Worm (Caenorhabditis elegans) whole organism, early embryonic: ENCODE results near the gene exc-1.

Source experiments
- B0310.2 ChIP-seq: sonication (generic microtip); optimal IDR thresholded peaks from 2 replicates; lab custom pipeline; 2016; ENCODE audit warnings: mild to moderate bottlenecking, missing genetic modification characterization, missing compliant biosample characterization
- F13C5.2 ChIP-seq: sonication (generic microtip); optimal IDR thresholded peaks from 2 replicates; lab custom pipeline; 2017; ENCODE audit warnings: mild to moderate bottlenecking, missing genetic modification characterization, inconsistent platforms, missing compliant biosample characterization
- aly-1 ChIP-seq: sonication (generic microtip); optimal IDR thresholded peaks from 2 replicates; lab custom pipeline; 2016; ENCODE audit warnings: missing genetic modification characterization, missing compliant biosample characterization
- ama-1 ChIP-seq: fragments of 150-350 bp; optimal IDR thresholded peaks from 2 replicates; lab custom pipeline; 2014
- ceh-13 ChIP-seq: fragments of 200-800 bp; sonication (Bioruptor generic); optimal IDR thresholded peaks from 2 replicates; lab custom pipeline; 2018; ENCODE audit warnings: mild to moderate bottlenecking, missing genetic modification characterization, missing compliant biosample characterization
- ceh-36 ChIP-seq: sonication (generic microtip); optimal IDR thresholded peaks from 2 replicates; lab custom pipeline; 2016; ENCODE audit warnings: missing genetic modification characterization, inconsistent platforms, missing compliant biosample characterization
- ets-7 ChIP-seq: sonication (generic microtip); optimal IDR thresholded peaks from 2 replicates; lab custom pipeline; 2016; ENCODE audit warnings: missing genotype, missing genetic modification characterization, missing compliant biosample characterization
- flt-1 ChIP-seq: fragments of 200-800 bp; sonication (Bioruptor generic); IDR thresholded peaks from 2 replicates; pipeline ENCODE4 v1.3.6; 2022; ENCODE audit warnings: missing genetic modification characterization, missing compliant biosample characterization
- hmbx-1 ChIP-seq: sonication (generic microtip); optimal IDR thresholded peaks from 2 replicates; lab custom pipeline; 2016; ENCODE audit warnings: mild to moderate bottlenecking, missing genetic modification characterization, missing compliant biosample characterization
- hmg-4 ChIP-seq: fragments of 200-800 bp; sonication (Bioruptor generic); optimal IDR thresholded peaks from 2 replicates; lab custom pipeline; 2018; ENCODE audit warnings: mild to moderate bottlenecking, missing genetic modification characterization, missing compliant biosample characterization
- hnd-1 ChIP-seq: sonication (generic microtip); optimal IDR thresholded peaks from 2 replicates; lab custom pipeline; 2016; ENCODE audit warnings: missing genetic modification characterization, missing compliant biosample characterization
- pes-1 ChIP-seq: fragments of 200-800 bp; sonication (Bioruptor generic); IDR thresholded peaks from 2 replicates; pipeline ENCODE4 v1.3.6; 2022; ENCODE audit warnings: missing genetic modification reagents, missing genetic modification characterization, missing compliant biosample characterization
- scrt-1 ChIP-seq: fragments of 200-800 bp; sonication (Bioruptor generic); IDR thresholded peaks from 2 replicates; pipeline ENCODE4 v1.3.6; 2022; ENCODE audit warnings: missing genetic modification characterization, missing compliant biosample characterization
- sea-1 ChIP-seq: fragments of 200-800 bp; sonication (Bioruptor generic); conservative IDR thresholded peaks from 2 replicates; pipeline ENCODE4 v1.3.6; 2022; ENCODE audit warnings: missing genetic modification characterization, missing compliant biosample characterization
- tbx-11 ChIP-seq: fragments of 200-800 bp; sonication (Bioruptor generic); IDR thresholded peaks from 2 replicates; pipeline ENCODE4 v1.3.6; 2022; ENCODE audit warnings: missing genetic modification characterization, missing compliant biosample characterization
- tbx-37 ChIP-seq: fragments of 200-800 bp; sonication (Bioruptor generic); conservative IDR thresholded peaks from 2 replicates; pipeline ENCODE4 v1.3.6; 2022; ENCODE audit warnings: missing genetic modification reagents, missing genetic modification characterization, missing compliant biosample characterization
- tra-4 ChIP-seq: sonication (generic microtip); optimal IDR thresholded peaks from 2 replicates; lab custom pipeline; 2017; ENCODE audit warnings: missing genetic modification characterization, missing compliant biosample characterization

The exc-1 gene

ce11 chrX:15423708-15424423 lies 53.3 kb downstream of the exc-1 start:
- no peak for TF ChIP-seq pes-1
- no peak for TF ChIP-seq scrt-1 (GFP tag; lab: Robert Waterston, UW)
- TF ChIP-seq hmbx-1 (tag; lab: Kevin White, UChicago), result no peak
- TF ChIP-seq hnd-1 (tag; lab: Kevin White, UChicago), result no peak
- no peak for TF ChIP-seq tbx-37 (GFP tag; lab: Robert Waterston, UW)
- no peak for TF ChIP-seq aly-1 (tag; lab: Kevin White, UChicago)
- TF ChIP-seq ets-7, result no peak
- TF ChIP-seq sea-1 (GFP tag; lab: Robert Waterston, UW), result no peak
- TF ChIP-seq ceh-13, result no peak
- TF ChIP-seq ceh-36 (tag; lab: Kevin White, UChicago), result no peak
- TF ChIP-seq tbx-11 (GFP tag; lab: Robert Waterston, UW), result no peak
- no peak for TF ChIP-seq flt-1
- no peak for TF ChIP-seq F13C5.2 (tag; lab: Kevin White, UChicago)
- no peak for TF ChIP-seq tra-4 (tag; lab: Kevin White, UChicago)
- no peak for TF ChIP-seq ama-1
- TF ChIP-seq hmg-4 (GFP tag; lab: Kevin White, UChicago), result no peak
- no peak for TF ChIP-seq B0310.2 (tag; lab: Kevin White, UChicago)

DNA sequence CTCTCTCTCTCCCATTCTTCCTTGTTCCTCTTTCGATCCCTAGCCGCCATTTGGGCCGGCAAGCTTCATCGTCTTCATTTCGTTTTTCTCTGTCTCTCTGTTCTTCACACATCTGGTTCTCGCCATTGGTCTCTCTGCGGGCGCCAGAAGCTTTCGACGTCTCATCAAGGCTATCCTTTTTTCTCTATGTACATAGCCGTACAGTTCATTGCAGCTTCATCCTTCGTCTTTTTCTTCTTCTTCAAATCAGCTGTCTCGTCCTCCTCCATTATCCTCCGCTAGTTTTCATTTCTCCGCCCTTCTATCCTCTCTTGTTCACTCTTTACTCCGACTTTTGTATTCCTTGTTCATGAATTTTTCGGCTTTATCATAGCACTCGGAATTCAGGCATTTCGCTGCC lies 56.5 kb downstream of the exc-1 start, which contains the start of gene F39D8.3:
F39D8.3 (plus strand) TSS at position 301 of the 400 bp plus-strand sequence.
- no peak for TF ChIP-seq sea-1 (GFP tag; lab: Robert Waterston, UW)
- no peak for TF ChIP-seq hmbx-1 (tag; lab: Kevin White, UChicago)
- TF ChIP-seq scrt-1 (GFP tag; lab: Robert Waterston, UW), result no peak
- no peak for TF ChIP-seq hmg-4 (GFP tag; lab: Kevin White, UChicago)
- TF ChIP-seq tbx-37 (GFP tag; lab: Robert Waterston, UW), result no peak
- TF ChIP-seq F13C5.2 (tag; lab: Kevin White, UChicago), result no peak
- no peak for TF ChIP-seq ets-7
- no peak for TF ChIP-seq flt-1
- no peak for TF ChIP-seq B0310.2 (tag; lab: Kevin White, UChicago)
- no peak for TF ChIP-seq hnd-1 (tag; lab: Kevin White, UChicago)
- no peak for TF ChIP-seq ceh-13
